Fruit fly (Drosophila melanogaster): ENCODE measurements around the gene Mrp4.

Gene Mrp4

DNA sequence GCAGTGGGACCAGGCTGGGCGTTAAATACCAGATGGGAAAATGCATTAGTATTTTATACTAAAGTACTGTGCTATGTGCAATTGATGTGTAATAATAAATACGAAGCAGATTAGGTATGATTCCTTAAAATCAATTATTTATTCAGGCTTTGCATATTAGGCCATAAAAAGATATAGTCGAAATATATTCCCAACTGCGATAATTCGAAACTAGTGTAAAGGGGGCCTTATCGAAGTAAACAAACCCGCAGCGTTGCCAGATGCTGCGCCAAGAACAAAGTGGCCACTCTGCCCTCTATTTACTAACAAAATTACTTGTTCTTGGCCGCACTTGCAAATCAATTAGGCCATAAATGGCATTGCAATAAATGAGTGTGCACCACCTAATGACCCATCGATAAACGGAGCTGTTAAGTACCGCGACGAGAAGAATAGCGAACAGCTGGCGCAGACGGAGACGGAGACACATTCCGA, 11.5 kb upstream of the Mrp4 start, which contains the start of gene CG10898 (continued):
- no peak for TF ChIP-seq Opbp (GFP tag; IDR thresholded peaks at IDR 0.05; ENCODE audit: partially characterized antibody)
- TF ChIP-seq Trl (optimal IDR thresholded peaks at IDR 0.05), result no peak
- TF ChIP-seq Trl (GFP tag; optimal IDR thresholded peaks at IDR 0.05), result peak; percentile 91
- peak; percentile 52 for TF ChIP-seq CG10543 (GFP tag; optimal IDR thresholded peaks at IDR 0.05)
- peak; percentile 46 for TF ChIP-seq Sox100B (GFP tag; optimal IDR thresholded peaks at IDR 0.05)
- no peak for TF ChIP-seq unc-4 (GFP tag; IDR thresholded peaks at IDR 0.05; ENCODE audit: partially characterized antibody)
- no peak for TF ChIP-seq bigmax (GFP tag; optimal IDR thresholded peaks at IDR 0.05)
- TF ChIP-seq HLH3B (GFP tag; IDR thresholded peaks at IDR 0.05), result peak; percentile 84
- peak; percentile 83 for TF ChIP-seq CG11695 (GFP tag; IDR thresholded peaks at IDR 0.05)
- TF ChIP-seq CG9797 (GFP tag; optimal IDR thresholded peaks at IDR 0.05), result peak; percentile 81
- peak; percentile 48 for TF ChIP-seq CG15073 (GFP tag; optimal IDR thresholded peaks at IDR 0.05)
- TF ChIP-seq HmgZ (tag; optimal IDR thresholded peaks at IDR 0.05), result peak; percentile 89
- peak in 1 of 2 experiments; percentile 60 for TF ChIP-seq crp (GFP tag; optimal IDR thresholded peaks at IDR 0.05)
- TF ChIP-seq CG2199 (GFP tag; IDR thresholded peaks at IDR 0.05), result 0 out of 3 replicates have a peak, but pooled peaks have one; percentile 47
- TF ChIP-seq CG4820 (GFP tag; optimal IDR thresholded peaks at IDR 0.05), result peak; percentile 83
- TF ChIP-seq MBD-R2 (GFP tag; IDR thresholded peaks at IDR 0.05), result peak; percentile 96
- peak; percentile 79 for TF ChIP-seq CG5953 (GFP tag; IDR thresholded peaks at IDR 0.05)
- peak; percentile 73 for TF ChIP-seq CG18262 (tag; optimal IDR thresholded peaks at IDR 0.05)
- no peak for TF ChIP-seq CG34224 (GFP tag; IDR thresholded peaks at IDR 0.05; ENCODE audit: partially characterized antibody)
- peak; percentile 81 for TF ChIP-seq CG17359 (tag; optimal IDR thresholded peaks at IDR 0.05)
- TF ChIP-seq CG4282 (GFP tag; optimal IDR thresholded peaks at IDR 0.05), result peak; percentile 59
- peak; percentile 28 for TF ChIP-seq CG2202 (tag; optimal IDR thresholded peaks at IDR 0.05)
- no peak for TF ChIP-seq fd64A (GFP tag; optimal IDR thresholded peaks at IDR 0.05)
- TF ChIP-seq Oaz (GFP tag; IDR thresholded peaks at IDR 0.05), result peak; percentile 80
- peak; percentile 83 for TF ChIP-seq tgo (GFP tag; IDR thresholded peaks at IDR 0.05)
- TF ChIP-seq Mes4 (GFP tag; optimal IDR thresholded peaks at IDR 0.05), result peak; percentile 70
- peak; percentile 80 for TF ChIP-seq CG12744 (GFP tag; optimal IDR thresholded peaks at IDR 0.05)
- peak; percentile 69 for TF ChIP-seq CG2116 (GFP tag; optimal IDR thresholded peaks at IDR 0.05)
- peak; percentile 66 for TF ChIP-seq Atf3 (GFP tag; optimal IDR thresholded peaks at IDR 0.05)
- peak; percentile 77 for TF ChIP-seq CG13894 (tag; optimal IDR thresholded peaks at IDR 0.05)
- no peak for TF ChIP-seq sim (GFP tag; IDR thresholded peaks at IDR 0.05)
- peak; percentile 89 for TF ChIP-seq phol (tag; optimal IDR thresholded peaks at IDR 0.05)
- TF ChIP-seq tll (GFP tag; optimal IDR thresholded peaks at IDR 0.05), result no peak
- TF ChIP-seq sens-2 (GFP tag; IDR thresholded peaks at IDR 0.05), result peak; percentile 65; the same call in 1 of the 2 replicates
- peak; percentile 84 for TF ChIP-seq CG12769 (tag; optimal IDR thresholded peaks at IDR 0.05)
- TF ChIP-seq rib (GFP tag; IDR thresholded peaks at IDR 0.05), result peak; percentile 80
- peak; percentile 1 for TF ChIP-seq odd (GFP tag; optimal IDR thresholded peaks at IDR 0.05)
- TF ChIP-seq trem (tag; optimal IDR thresholded peaks at IDR 0.05), result peak; percentile 81
- peak; percentile 84; the same call in 2 of the 3 replicates for TF ChIP-seq gce (GFP tag; IDR thresholded peaks at IDR 0.05)
- TF ChIP-seq Bteb2 (GFP tag; optimal IDR thresholded peaks at IDR 0.05), result peak; percentile 86
- no peak for TF ChIP-seq Dfd (GFP tag; optimal IDR thresholded peaks at IDR 0.05)
- TF ChIP-seq CG7271 (tag; optimal IDR thresholded peaks at IDR 0.05), result peak; percentile 25
- TF ChIP-seq CG8765 (GFP tag; IDR thresholded peaks at IDR 0.05), result peak; percentile 77
- peak; percentile 57 for TF ChIP-seq cwo (GFP tag; optimal IDR thresholded peaks at IDR 0.05)
- TF ChIP-seq da (GFP tag; optimal IDR thresholded peaks at IDR 0.05), result peak; percentile 41
- no peak for TF ChIP-seq br (optimal IDR thresholded peaks at IDR 0.05)
- peak; percentile 47 for TF ChIP-seq cad (GFP tag; optimal IDR thresholded peaks at IDR 0.05)
- peak; percentile 84 for TF ChIP-seq Abd-B (GFP tag; optimal IDR thresholded peaks at IDR 0.05)
- peak; percentile 68 for TF ChIP-seq jing (GFP tag; optimal IDR thresholded peaks at IDR 0.05)
- peak; percentile 46 for TF ChIP-seq CG11723 (GFP tag; optimal IDR thresholded peaks at IDR 0.05)
- TF ChIP-seq mam (GFP tag; optimal IDR thresholded peaks at IDR 0.05), result peak; percentile 90
